Worm (Caenorhabditis elegans) whole organism, L4 larva: ENCODE data around the gene wrm-1.

Experiments used
- ceh-82 ChIP-seq: sonication (generic microtip); optimal IDR thresholded peaks from 2 replicates; lab custom pipeline; 2017; ENCODE audit warnings: missing biosample characterization, missing genetic modification characterization
- mdt-29 ChIP-seq: fragments of 200-800 bp; sonication (Bioruptor generic); IDR thresholded peaks from 2 replicates; pipeline ENCODE4 v1.3.6; 2022; ENCODE audit warnings: missing genetic modification reagents, missing genetic modification characterization, missing compliant biosample characterization
- nhr-237 ChIP-seq: sonication (generic microtip); optimal IDR thresholded peaks from 2 replicates; lab custom pipeline; 2017; ENCODE audit warnings: missing biosample characterization, missing genetic modification characterization

ce11 chrIII:5761886-5762285, 39.2 kb downstream of the wrm-1 start:
- TF ChIP-seq nhr-237 (tag; lab: Kevin White, UChicago) (no peak), ceh-82 (no peak), mdt-29 (GFP tag; lab: Robert Waterston, UW) (no peak)
